Fruit fly (Drosophila melanogaster) whole organism, embryonic: Measurements from ENCODE around the gene run.

Experiments used
- CG10366 ChIP-seq: fragments of 200-800 bp; sonication (Bioruptor generic); IDR thresholded peaks from 2 replicates; pipeline ENCODE4 v1.3.6; 2022; ENCODE audit warnings: missing biosample characterization, missing genetic modification characterization
- CG11456 ChIP-seq: fragments of 200-800 bp; sonication (Bioruptor generic); IDR thresholded peaks from 3 replicates; pipeline ENCODE4 v1.3.6; 2022; ENCODE audit warnings: missing biosample characterization, missing genetic modification characterization
- CG13424 ChIP-seq: fragments of 200-800 bp; sonication (Bioruptor generic); optimal IDR thresholded peaks from 2 replicates; lab custom pipeline; 2019; ENCODE audit warnings: missing biosample characterization, mild to moderate bottlenecking, missing genetic modification characterization, moderate library complexity
- CG14667 ChIP-seq: fragments of 200-800 bp; sonication (Bioruptor generic); IDR thresholded peaks from 2 replicates; pipeline ENCODE4 v1.3.6; 2022; ENCODE audit warnings: missing biosample characterization, missing genetic modification characterization
- CG14965 ChIP-seq: fragments of 200-800 bp; sonication (Bioruptor generic); optimal IDR thresholded peaks from 2 replicates; lab custom pipeline; 2016; ENCODE audit warnings: missing biosample characterization, missing genetic modification characterization, borderline replicate concordance
- CG15479 ChIP-seq: fragments of 200-800 bp; sonication (Bioruptor generic); optimal IDR thresholded peaks from 3 replicates; lab custom pipeline; 2019; ENCODE audit warnings: missing biosample characterization, mild to moderate bottlenecking, missing genetic modification characterization, moderate library complexity
- CG1647 ChIP-seq: fragments of 200-800 bp; sonication (Bioruptor generic); optimal IDR thresholded peaks from 3 replicates; lab custom pipeline; 2016; ENCODE audit warnings: missing biosample characterization, missing genetic modification characterization
- CG17829 ChIP-seq: fragments of 200-800 bp; optimal IDR thresholded peaks from 2 replicates; lab custom pipeline; 2019; ENCODE audit warnings: missing biosample characterization, mild to moderate bottlenecking, missing genetic modification characterization, moderate library complexity
- CG1792 ChIP-seq: fragments of 200-800 bp; sonication (Bioruptor generic); optimal IDR thresholded peaks from 2 replicates; lab custom pipeline; 2016; ENCODE audit warnings: missing biosample characterization, missing genetic modification characterization
- CG2712 ChIP-seq: fragments of 200-800 bp; optimal IDR thresholded peaks from 3 replicates; lab custom pipeline; 2019; ENCODE audit warnings: missing biosample characterization, mild to moderate bottlenecking, missing genetic modification characterization, moderate library complexity
- CG32532 ChIP-seq: fragments of 200-800 bp; sonication (Bioruptor generic); IDR thresholded peaks from 2 replicates; pipeline ENCODE4 v1.3.6; 2022; ENCODE audit warnings: missing biosample characterization, missing genetic modification characterization
- CG4360 ChIP-seq: fragments of 200-800 bp; sonication (Bioruptor generic); IDR thresholded peaks from 2 replicates; pipeline ENCODE4 v1.3.6; 2022; ENCODE audit warnings: missing biosample characterization, missing genetic modification characterization
- CG4404 ChIP-seq: fragments of 200-800 bp; sonication (Bioruptor generic); IDR thresholded peaks from 2 replicates; pipeline ENCODE4 v1.3.6; 2022; ENCODE audit warnings: missing biosample characterization, missing genetic modification characterization
- CG4617 ChIP-seq: fragments of 200-800 bp; sonication (Bioruptor generic); optimal IDR thresholded peaks from 3 replicates; lab custom pipeline; 2016; ENCODE audit warnings: missing biosample characterization, missing genetic modification characterization, borderline replicate concordance
- CG4820 ChIP-seq: fragments of 200-800 bp; sonication (Bioruptor generic); optimal IDR thresholded peaks from 3 replicates; lab custom pipeline; 2016; ENCODE audit warnings: missing biosample characterization, missing genetic modification characterization
- CG6254 ChIP-seq: fragments of 200-800 bp; sonication (Bioruptor generic); optimal IDR thresholded peaks from 3 replicates; lab custom pipeline; 2017; ENCODE audit warnings: mild to moderate bottlenecking, missing biosample characterization, missing genetic modification reagents, missing genetic modification characterization
- CG7745 ChIP-seq: fragments of 200-800 bp; sonication (Bioruptor generic); optimal IDR thresholded peaks from 2 replicates; lab custom pipeline; 2018; ENCODE audit warnings: missing biosample characterization, mild to moderate bottlenecking, missing genetic modification characterization, moderate library complexity
- CTCF ChIP-seq: fragments of 200-800 bp; sonication (Bioruptor generic); optimal IDR thresholded peaks from 2 replicates; lab custom pipeline; 2017; ENCODE audit warnings: missing biosample characterization, mild to moderate bottlenecking, missing genetic modification characterization, moderate library complexity
- D ChIP-seq, 2 experiments: fragments of 200-800 bp in 1 of 2; fragments of >200 bp in 1 of 2; sonication (Bioruptor generic) in 1 of 2; optimal IDR thresholded peaks; 2 replicates in 1 of 2; 3 replicates in 1 of 2; lab custom pipeline; 2017; ENCODE audit warnings: mild to moderate bottlenecking in 1 of 2, missing biosample characterization in 1 of 2, missing genetic modification characterization in 1 of 2, missing genetic modification reagents in 1 of 2
- Dad ChIP-seq: fragments of 200-800 bp; sonication (Bioruptor generic); optimal IDR thresholded peaks from 3 replicates; lab custom pipeline; 2016; ENCODE audit warnings: missing biosample characterization, missing genetic modification characterization
- Deaf1 ChIP-seq: fragments of 200-800 bp; optimal IDR thresholded peaks from 3 replicates; lab custom pipeline; 2019; ENCODE audit warnings: missing biosample characterization, mild to moderate bottlenecking, missing genetic modification characterization, moderate library complexity
- Gug ChIP-seq: fragments of 200-800 bp; sonication (Bioruptor generic); IDR thresholded peaks from 4 replicates; pipeline ENCODE4 v1.3.6; 2022; ENCODE audit warnings: missing biosample characterization, missing genetic modification characterization
- HLH3B ChIP-seq: fragments of 200-800 bp; sonication (Bioruptor generic); IDR thresholded peaks from 2 replicates; pipeline ENCODE4 v1.3.6; 2022; ENCODE audit warnings: missing biosample characterization, missing genetic modification characterization
- HLHmδ ChIP-seq: fragments of 200-800 bp; sonication (Bioruptor generic); optimal IDR thresholded peaks from 2 replicates; lab custom pipeline; 2018; ENCODE audit warnings: missing biosample characterization, mild to moderate bottlenecking, missing genetic modification characterization, moderate library complexity
- Hand ChIP-seq: fragments of 200-800 bp; sonication (Bioruptor generic); optimal IDR thresholded peaks from 2 replicates; lab custom pipeline; 2017; ENCODE audit warnings: mild to moderate bottlenecking, missing biosample characterization, missing genetic modification reagents, missing genetic modification characterization
- Hmx ChIP-seq: fragments of 200-800 bp; sonication (Bioruptor generic); optimal IDR thresholded peaks from 2 replicates; lab custom pipeline; 2016; ENCODE audit warnings: missing biosample characterization, missing genetic modification characterization
- MBD-R2 ChIP-seq: fragments of 200-800 bp; sonication (Bioruptor generic); IDR thresholded peaks from 2 replicates; pipeline ENCODE4 v1.3.6; 2022; ENCODE audit warnings: missing biosample characterization, missing genetic modification characterization
- MESR4 ChIP-seq: fragments of 200-800 bp; sonication (Bioruptor generic); optimal IDR thresholded peaks from 2 replicates; lab custom pipeline; 2018; ENCODE audit warnings: missing biosample characterization, mild to moderate bottlenecking, missing genetic modification characterization, moderate library complexity
- Meics ChIP-seq: fragments of 200-800 bp; sonication (Bioruptor generic); optimal IDR thresholded peaks from 2 replicates; lab custom pipeline; 2017; ENCODE audit warnings: missing biosample characterization, mild to moderate bottlenecking, missing genetic modification characterization
- NC2β ChIP-seq: fragments of 200-800 bp; sonication (Bioruptor generic); optimal IDR thresholded peaks from 2 replicates; lab custom pipeline; 2016; ENCODE audit warnings: missing biosample characterization, missing genetic modification characterization
- PHDP ChIP-seq: fragments of 200-800 bp; sonication (Bioruptor generic); optimal IDR thresholded peaks from 3 replicates; lab custom pipeline; 2018; ENCODE audit warnings: missing biosample characterization, mild to moderate bottlenecking, missing genetic modification characterization, moderate library complexity
- Sin3A ChIP-seq: fragments of >200 bp; optimal IDR thresholded peaks from 2 replicates; lab custom pipeline; 2018
- bab2 ChIP-seq: fragments of 200-800 bp; sonication (Bioruptor generic); optimal IDR thresholded peaks from 2 replicates; lab custom pipeline; 2016; ENCODE audit warnings: missing biosample characterization, missing genetic modification characterization
- cad ChIP-seq: fragments of >200 bp; optimal IDR thresholded peaks from 2 replicates; lab custom pipeline; 2017; ENCODE audit warnings: missing biosample characterization, missing genetic modification characterization
- ems ChIP-seq: fragments of 200-800 bp; sonication (Bioruptor generic); optimal IDR thresholded peaks from 3 replicates; lab custom pipeline; 2016; ENCODE audit warnings: missing biosample characterization, missing genetic modification characterization
- ewg ChIP-seq: fragments of 200-800 bp; sonication (Bioruptor generic); optimal IDR thresholded peaks from 3 replicates; lab custom pipeline; 2017; ENCODE audit warnings: mild to moderate bottlenecking, missing biosample characterization, missing genetic modification reagents, missing genetic modification characterization
- gem ChIP-seq: fragments of 200-800 bp; sonication (Bioruptor generic); optimal IDR thresholded peaks from 2 replicates; lab custom pipeline; 2019; ENCODE audit warnings: missing biosample characterization, mild to moderate bottlenecking, missing genetic modification characterization, moderate library complexity
- gsb-n ChIP-seq: fragments of 200-800 bp; sonication (Bioruptor generic); optimal IDR thresholded peaks from 3 replicates; lab custom pipeline; 2018; ENCODE audit warnings: missing biosample characterization, mild to moderate bottlenecking, missing genetic modification characterization
- nerfin-1 ChIP-seq: fragments of 200-800 bp; sonication (Bioruptor generic); optimal IDR thresholded peaks from 3 replicates; lab custom pipeline; 2019; ENCODE audit warnings: missing biosample characterization, mild to moderate bottlenecking, missing genetic modification characterization, moderate library complexity
- peb ChIP-seq: fragments of 200-800 bp; sonication (Bioruptor generic); IDR thresholded peaks from 2 replicates; pipeline ENCODE4 v1.3.6; 2022; ENCODE audit warnings: missing biosample characterization, missing genetic modification characterization
- schlank ChIP-seq: fragments of 200-800 bp; sonication (Bioruptor generic); optimal IDR thresholded peaks from 2 replicates; lab custom pipeline; 2018; ENCODE audit warnings: missing biosample characterization, mild to moderate bottlenecking, missing genetic modification characterization
- sd ChIP-seq: fragments of 200-800 bp; sonication (Bioruptor generic); optimal IDR thresholded peaks from 3 replicates; lab custom pipeline; 2018; ENCODE audit warnings: missing biosample characterization, mild to moderate bottlenecking, missing genetic modification characterization, moderate library complexity
- tll ChIP-seq, 2 experiments: fragments of 200-800 bp in 1 of 2; fragments of >200 bp in 1 of 2; sonication (Bioruptor generic) in 1 of 2; optimal IDR thresholded peaks; 2 replicates each; lab custom pipeline; 2017 to 2019; ENCODE audit warnings: missing biosample characterization in 2 of 2, missing genetic modification characterization in 2 of 2, mild to moderate bottlenecking in 1 of 2, moderate library complexity in 1 of 2
- twi ChIP-seq: fragments of 200-800 bp; optimal IDR thresholded peaks from 2 replicates; lab custom pipeline; 2019; ENCODE audit warnings: missing biosample characterization, mild to moderate bottlenecking, missing genetic modification characterization, moderate library complexity
- unpg ChIP-seq: fragments of 200-800 bp; sonication (Bioruptor generic); optimal IDR thresholded peaks from 3 replicates; lab custom pipeline; 2018; ENCODE audit warnings: missing biosample characterization, mild to moderate bottlenecking, missing genetic modification characterization, moderate library complexity
- z ChIP-seq: fragments of 200-800 bp; sonication (Bioruptor generic); IDR thresholded peaks from 3 replicates; pipeline ENCODE4 v1.3.6; 2022; ENCODE audit warnings: missing biosample characterization, missing genetic modification characterization
- zen ChIP-seq: fragments of 200-800 bp; sonication (Bioruptor generic); optimal IDR thresholded peaks from 3 replicates; lab custom pipeline; 2018; ENCODE audit warnings: missing biosample characterization, mild to moderate bottlenecking, missing genetic modification characterization, moderate library complexity

run gene

DNA sequence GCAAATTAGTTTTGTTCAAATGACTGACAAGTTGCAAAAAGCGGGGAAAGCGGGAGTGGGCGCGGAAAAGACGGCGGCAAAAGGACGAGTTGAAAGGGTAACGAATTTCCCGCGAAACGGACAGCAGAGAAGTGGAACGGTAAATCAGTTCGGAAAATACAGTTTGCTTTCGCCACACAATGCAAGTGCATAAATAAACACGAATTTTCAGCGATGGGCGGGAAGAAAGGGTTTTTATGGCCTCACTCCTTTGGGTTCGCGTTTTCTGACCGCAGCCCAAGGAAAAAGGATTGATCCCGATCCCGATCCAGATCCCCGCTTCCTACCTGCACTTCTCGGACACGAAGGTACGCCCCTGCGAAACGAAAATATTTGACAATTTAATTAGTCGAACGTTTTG is 22.8 kb downstream of the run start:
- TF ChIP-seq tll (GFP tag; optimal IDR thresholded peaks at IDR 0.05; lab: Kevin White, UChicago) (peak in 1 of 2 experiments; percentile 89), CG13424 (no peak), cad (GFP tag; lab: Kevin White, UChicago) (peak; percentile 78)
- TF ChIP-seq, all 482 proteins: peak for 2

DNA sequence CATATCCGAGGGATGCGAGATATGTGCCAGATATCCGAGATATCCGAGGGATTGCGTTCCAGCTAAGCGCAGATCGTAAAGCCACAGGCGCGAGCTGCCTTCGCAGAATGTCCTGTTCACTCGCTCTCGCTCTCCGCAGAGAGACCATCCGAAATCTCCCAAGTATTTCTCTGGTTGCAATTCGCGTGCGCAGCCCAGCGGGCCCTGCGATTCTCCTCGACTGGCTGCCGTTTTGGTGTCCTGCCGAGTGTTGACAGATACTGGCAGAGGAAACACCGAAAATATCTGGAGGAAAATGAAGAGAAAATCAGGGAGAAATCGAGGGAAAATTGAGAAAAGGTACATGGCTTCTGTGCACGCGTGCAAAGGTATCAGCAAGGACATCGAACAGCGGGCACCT is 27.0 kb downstream of the run start:
- TF ChIP-seq PHDP (tag; lab: Kevin White, UChicago) (no peak), CG15479 (GFP tag; lab: Kevin White, UChicago) (peak; percentile 28), CG1792 (GFP tag; lab: Kevin White, UChicago) (no peak), zen (tag; lab: Kevin White, UChicago) (peak; percentile 72), cad (GFP tag; lab: Kevin White, UChicago) (peak; percentile 53), D (optimal IDR thresholded peaks at IDR 0.05; lab: Kevin White, UChicago) (peak; percentile 41), D (GFP tag; optimal IDR thresholded peaks at IDR 0.05; lab: Kevin White, UChicago) (no peak), twi (tag; lab: Kevin White, UChicago) (peak; percentile 50), CG14667 (GFP tag; lab: Robert Waterston, UW) (no peak)

DNA sequence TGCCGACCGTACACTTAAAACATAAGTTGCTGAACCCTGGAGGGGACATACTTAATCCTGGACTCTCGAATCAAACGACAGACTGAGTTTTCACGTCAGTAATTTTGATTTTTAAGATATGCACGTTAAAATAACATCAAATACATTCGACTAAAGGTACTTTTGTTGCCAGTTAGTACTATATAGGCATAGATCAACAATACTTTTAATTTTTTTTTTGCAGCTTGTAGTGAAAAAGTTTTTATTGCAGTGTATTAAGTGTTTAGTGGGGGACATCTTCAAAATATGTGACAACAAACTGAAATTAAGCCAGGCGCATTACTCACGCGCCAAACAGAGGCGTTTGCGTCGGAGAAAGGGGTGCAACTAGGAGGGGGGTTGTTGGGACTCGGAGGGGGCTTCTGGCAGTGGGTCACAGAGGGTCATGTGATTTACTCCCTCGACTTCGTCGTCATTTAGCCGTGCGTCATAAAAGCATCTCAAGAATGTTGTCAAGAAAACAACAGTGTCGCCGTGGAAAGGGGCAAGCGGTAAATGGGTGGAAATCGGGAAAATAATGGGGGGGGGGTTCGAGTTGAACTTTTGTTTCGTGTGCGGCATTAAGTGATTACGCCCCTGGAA is 31.4 kb downstream of the run start:
- TF ChIP-seq Meics = no peak
- no peak for TF ChIP-seq Hand
- TF ChIP-seq unpg (GFP tag; lab: Kevin White, UChicago) = no peak
- TF ChIP-seq CG11456 = no peak
- no peak for TF ChIP-seq CG4404 (GFP tag; lab: Robert Waterston, UW)
- TF ChIP-seq CG10366 (GFP tag; lab: Robert Waterston, UW) = no peak
- TF ChIP-seq CG7745 (tag; lab: Kevin White, UChicago) = no peak
- no peak for TF ChIP-seq HLH3B (GFP tag; lab: Robert Waterston, UW)
- TF ChIP-seq ems (GFP tag; lab: Kevin White, UChicago) = no peak
- peak; percentile 11 for TF ChIP-seq gem
- no peak for TF ChIP-seq CTCF (GFP tag; lab: Kevin White, UChicago)
- TF ChIP-seq CG4360 (GFP tag; lab: Robert Waterston, UW) = no peak
- no peak for TF ChIP-seq Hmx (GFP tag; lab: Kevin White, UChicago)
- TF ChIP-seq ewg (GFP tag; lab: Kevin White, UChicago) = no peak
- no peak for TF ChIP-seq z
- peak; percentile 6 for TF ChIP-seq nerfin-1
- no peak for TF ChIP-seq NC2β (GFP tag; lab: Kevin White, UChicago)
- TF ChIP-seq CG4820 (GFP tag; lab: Kevin White, UChicago) = peak; percentile 22
- TF ChIP-seq Deaf1 (tag; lab: Kevin White, UChicago) = no peak
- no peak for TF ChIP-seq CG4617 (GFP tag; lab: Kevin White, UChicago)
- peak; percentile 25 for TF ChIP-seq CG17829 (tag; lab: Kevin White, UChicago)
- TF ChIP-seq MESR4 = no peak
- no peak for TF ChIP-seq Gug
- TF ChIP-seq HLHmδ (GFP tag; lab: Kevin White, UChicago) = peak; percentile 62
- no peak for TF ChIP-seq schlank (tag; lab: Kevin White, UChicago)
- peak; percentile 22 for TF ChIP-seq CG6254 (GFP tag; lab: Kevin White, UChicago)
- no peak for TF ChIP-seq gsb-n (tag; lab: Kevin White, UChicago)
- no peak for TF ChIP-seq MBD-R2 (GFP tag; lab: Robert Waterston, UW)
- TF ChIP-seq Sin3A = no peak
- TF ChIP-seq CG32532 (GFP tag; lab: Robert Waterston, UW) = no peak
- TF ChIP-seq Dad (GFP tag; lab: Kevin White, UChicago) = no peak
- TF ChIP-seq CG2712 = peak; percentile 51
- no peak for TF ChIP-seq CG14965
- no peak for TF ChIP-seq CG14667 (GFP tag; lab: Robert Waterston, UW)
- TF ChIP-seq CG1647 (GFP tag; lab: Kevin White, UChicago) = no peak
- TF ChIP-seq sd (tag; lab: Kevin White, UChicago) = peak; percentile 45
- no peak for TF ChIP-seq peb
- no peak for TF ChIP-seq bab2 (GFP tag; lab: Kevin White, UChicago)
